Fruit fly (Drosophila melanogaster): Measurements from ENCODE around the gene CG44362.

The CG44362 gene

dm6 chr3L:11368319-11369299 is 28.7 kb upstream of the CG44362 start:
- TF ChIP-seq toe (GFP tag; optimal IDR thresholded peaks at IDR 0.05) (no peak), CG7045 (GFP tag; optimal IDR thresholded peaks at IDR 0.05) (no peak)

dm6 chr3L:11369778-11370684 is 27.3 kb upstream of the CG44362 start:
- TF ChIP-seq Clk (GFP tag; optimal IDR thresholded peaks at IDR 0.05) (no peak), kay (GFP tag; ENCODE audit: borderline replicate concordance) (no peak), toe (GFP tag; optimal IDR thresholded peaks at IDR 0.05) (no peak), CG33017 (tag; optimal IDR thresholded peaks at IDR 0.05) (no peak), CG11617 (GFP tag; optimal IDR thresholded peaks at IDR 0.05) (no peak), CG14711 (tag; optimal IDR thresholded peaks at IDR 0.05) (no peak), CG12768 (GFP tag; optimal IDR thresholded peaks at IDR 0.05) (no peak), Mnt (GFP tag; optimal IDR thresholded peaks at IDR 0.05) (no peak), bab1 (GFP tag; optimal IDR thresholded peaks at IDR 0.05) (no peak), cic (GFP tag; optimal IDR thresholded peaks at IDR 0.05) (no peak), CG7045 (GFP tag; optimal IDR thresholded peaks at IDR 0.05) (no peak), CG5204 (GFP tag; optimal IDR thresholded peaks at IDR 0.05) (no peak)

- no peak for TF ChIP-seq kay (GFP tag; ENCODE audit: borderline replicate concordance)
- no peak for TF ChIP-seq cnc (optimal IDR thresholded peaks at IDR 0.05)
- no peak for TF ChIP-seq CG7101 (tag; optimal IDR thresholded peaks at IDR 0.05)
These were observed 26.0 kb upstream of the CG44362 start for dm6 chr3L:11371342-11371741.

- TF ChIP-seq Clk (GFP tag; optimal IDR thresholded peaks at IDR 0.05) (no peak), CG7045 (GFP tag; optimal IDR thresholded peaks at IDR 0.05) (no peak), Hr96 (GFP tag; optimal IDR thresholded peaks at IDR 0.05) (no peak), CG7101 (tag; optimal IDR thresholded peaks at IDR 0.05) (no peak), tj (GFP tag; optimal IDR thresholded peaks at IDR 0.05) (no peak), CG1620 (GFP tag; optimal IDR thresholded peaks at IDR 0.05) (no peak), ovo (GFP tag; optimal IDR thresholded peaks at IDR 0.05) (no peak), Mnt (GFP tag; optimal IDR thresholded peaks at IDR 0.05) (no peak), kay (GFP tag; ENCODE audit: borderline replicate concordance) (no peak)
These were observed 24.9 kb upstream of the CG44362 start for dm6 chr3L:11372449-11372848.

- no peak for TF ChIP-seq tj (GFP tag; optimal IDR thresholded peaks at IDR 0.05)
These were observed 24.1 kb upstream of the CG44362 start for dm6 chr3L:11373080-11373812.

- TF ChIP-seq CG7045 (GFP tag; optimal IDR thresholded peaks at IDR 0.05) (no peak), bab1 (GFP tag; optimal IDR thresholded peaks at IDR 0.05) (no peak), kay (GFP tag; ENCODE audit: borderline replicate concordance) (no peak), CG33017 (tag; optimal IDR thresholded peaks at IDR 0.05) (no peak), Crg-1 (GFP tag; optimal IDR thresholded peaks at IDR 0.05) (no peak), Clk (GFP tag; optimal IDR thresholded peaks at IDR 0.05) (no peak), CG7101 (tag; optimal IDR thresholded peaks at IDR 0.05) (no peak), cnc (optimal IDR thresholded peaks at IDR 0.05) (no peak), pad (GFP tag; optimal IDR thresholded peaks at IDR 0.05) (no peak), Hr96 (GFP tag; optimal IDR thresholded peaks at IDR 0.05) (no peak), cic (GFP tag; optimal IDR thresholded peaks at IDR 0.05) (no peak), tj (GFP tag; optimal IDR thresholded peaks at IDR 0.05) (no peak), CG12768 (GFP tag; optimal IDR thresholded peaks at IDR 0.05) (no peak), Mnt (GFP tag; optimal IDR thresholded peaks at IDR 0.05) (no peak), CG5204 (GFP tag; optimal IDR thresholded peaks at IDR 0.05) (no peak)
These were observed 23.3 kb upstream of the CG44362 start for dm6 chr3L:11373821-11374581.

Measured in whole organism, adult.